Worm (Caenorhabditis elegans) whole organism, L1 larva: ENCODE data around the gene dsl-1.

Source experiments
- C34B4.2 ChIP-seq: sonication (generic microtip); optimal IDR thresholded peaks from 2 replicates; lab custom pipeline; 2017; ENCODE audit warnings: mild to moderate bottlenecking, missing genetic modification characterization, missing compliant biosample characterization
- ama-1 ChIP-seq: fragments of 150-350 bp; optimal IDR thresholded peaks from 2 replicates; lab custom pipeline; 2014
- ceh-8 ChIP-seq: fragments of 200-800 bp; sonication (Bioruptor generic); optimal IDR thresholded peaks from 2 replicates; lab custom pipeline; 2018; ENCODE audit warnings: mild to moderate bottlenecking, missing genetic modification characterization, moderate library complexity, missing compliant biosample characterization
- ceh-82 ChIP-seq, 3 experiments: fragments of 150-350 bp in 1 of 3; sonication (generic microtip) in 2 of 3; optimal IDR thresholded peaks; 2 replicates each; lab custom pipeline; 2014 to 2017; ENCODE audit warnings: missing biosample characterization in 3 of 3, missing genetic modification characterization in 3 of 3
- ceh-90 ChIP-seq: sonication (generic microtip); optimal IDR thresholded peaks from 2 replicates; lab custom pipeline; 2016; ENCODE audit warnings: missing genetic modification characterization, missing compliant biosample characterization
- ces-1 ChIP-seq: fragments of 150-350 bp; optimal IDR thresholded peaks from 2 replicates; lab custom pipeline; 2014; ENCODE audit warnings: missing biosample characterization, missing genetic modification reagents, missing genetic modification characterization
- efl-1 ChIP-seq, 4 experiments: fragments of 150-350 bp; optimal IDR thresholded peaks in 3 of 4; peaks in 1 of 4; 1 replicate in 1 of 4; 2 replicates in 3 of 4; lab custom pipeline; 2014; ENCODE audit warnings: missing biosample characterization in 2 of 4, missing genetic modification characterization in 2 of 4, missing genetic modification reagents in 2 of 4
- efl-3 ChIP-seq: fragments of 200-800 bp; sonication (Bioruptor generic); optimal IDR thresholded peaks from 2 replicates; lab custom pipeline; 2018; ENCODE audit warnings: mild to moderate bottlenecking, missing genetic modification characterization, missing compliant biosample characterization
- egl-13 ChIP-seq: sonication (generic microtip); optimal IDR thresholded peaks from 2 replicates; lab custom pipeline; 2016; ENCODE audit warnings: missing genotype, missing genetic modification reagents, missing genetic modification characterization, missing compliant biosample characterization
- egl-27 ChIP-seq, 2 experiments: fragments of 150-350 bp in 1 of 2; sonication (generic microtip); optimal IDR thresholded peaks; 3 replicates each; lab custom pipeline; 2017 to 2018; ENCODE audit warnings: missing biosample characterization in 2 of 2, missing genetic modification characterization in 2 of 2, missing genetic modification reagents in 2 of 2
- elt-2 ChIP-seq: sonication (generic microtip); optimal IDR thresholded peaks from 2 replicates; lab custom pipeline; 2016; ENCODE audit warnings: missing genetic modification characterization, mild to moderate bottlenecking, inconsistent platforms, missing compliant biosample characterization, missing genetic modification reagents
- fkh-4 ChIP-seq: sonication (generic microtip); optimal IDR thresholded peaks from 2 replicates; lab custom pipeline; 2016; ENCODE audit warnings: missing compliant biosample characterization, missing genetic modification characterization, borderline replicate concordance
- jun-1 ChIP-seq: fragments of 150-350 bp; optimal IDR thresholded peaks from 2 replicates; lab custom pipeline; 2014; ENCODE audit warnings: missing biosample characterization, missing genetic modification reagents, missing genetic modification characterization
- lin-39 ChIP-seq: fragments of 150-350 bp; optimal IDR thresholded peaks from 2 replicates; lab custom pipeline; 2014; ENCODE audit warnings: missing biosample characterization, missing genetic modification reagents, missing genetic modification characterization
- mdl-1 ChIP-seq, 2 experiments: fragments of 150-350 bp; optimal IDR thresholded peaks; 2 replicates each; lab custom pipeline; 2014 to 2017; ENCODE audit warnings: missing biosample characterization in 2 of 2, missing genetic modification characterization in 2 of 2, inconsistent platforms in 1 of 2
- nhr-237 ChIP-seq: fragments of 150-350 bp; optimal IDR thresholded peaks from 2 replicates; lab custom pipeline; 2014; ENCODE audit warnings: missing biosample characterization, missing genetic modification characterization
- nhr-28 ChIP-seq: fragments of 150-350 bp; optimal IDR thresholded peaks from 2 replicates; lab custom pipeline; 2014; ENCODE audit warnings: missing biosample characterization, missing genetic modification characterization
- nhr-71 ChIP-seq: sonication (generic microtip); optimal IDR thresholded peaks from 2 replicates; lab custom pipeline; 2016; ENCODE audit warnings: mild to moderate bottlenecking, missing genetic modification characterization, moderate library complexity, missing compliant biosample characterization
- nhr-77 ChIP-seq: fragments of 150-350 bp; optimal IDR thresholded peaks from 2 replicates; lab custom pipeline; 2014; ENCODE audit warnings: missing biosample characterization, missing genetic modification characterization
- pag-3 ChIP-seq: sonication (generic microtip); optimal IDR thresholded peaks from 2 replicates; lab custom pipeline; 2017; ENCODE audit warnings: missing genetic modification characterization, mild to moderate bottlenecking, missing compliant biosample characterization, antibody characterized with exemption, borderline replicate concordance; ENCODE audit not compliant: insufficient read depth
- pqm-1 ChIP-seq: sonication (generic microtip); optimal IDR thresholded peaks from 3 replicates; lab custom pipeline; 2017; ENCODE audit warnings: missing biosample characterization, missing genetic modification characterization
- snu-23 ChIP-seq: sonication (generic microtip); optimal IDR thresholded peaks from 2 replicates; lab custom pipeline; 2016; ENCODE audit warnings: missing genetic modification characterization, missing compliant biosample characterization
- sox-4 ChIP-seq: sonication (generic microtip); optimal IDR thresholded peaks from 2 replicates; lab custom pipeline; 2016; ENCODE audit warnings: missing genetic modification characterization, missing compliant biosample characterization
- swsn-7 ChIP-seq: sonication (generic microtip); optimal IDR thresholded peaks from 2 replicates; lab custom pipeline; 2016; ENCODE audit warnings: missing genetic modification characterization, missing compliant biosample characterization
- unc-130 ChIP-seq: fragments of 150-350 bp; optimal IDR thresholded peaks from 2 replicates; lab custom pipeline; 2017; ENCODE audit warnings: missing biosample characterization, missing genetic modification characterization, inconsistent platforms

dsl-1 gene

DNA sequence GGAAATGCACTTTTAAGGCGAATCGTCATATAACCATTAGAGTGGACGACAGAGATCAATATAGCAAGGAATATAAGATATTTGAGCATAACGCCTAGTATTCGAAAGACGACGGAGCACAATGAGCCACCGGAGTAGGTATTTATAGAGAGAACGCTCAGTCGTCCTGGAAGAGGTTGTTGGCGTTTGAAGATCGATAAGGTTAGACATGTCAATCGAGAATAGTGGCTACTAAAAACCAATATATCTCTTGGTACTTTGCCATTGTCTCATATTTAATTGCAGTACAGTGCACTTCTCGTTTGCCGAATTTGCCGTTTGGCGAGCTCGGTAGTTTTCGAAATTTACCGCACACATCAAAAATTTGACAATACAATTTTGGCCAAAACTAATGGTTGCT, at the start of gene dsl-1:
TSS of gene dsl-1 (minus strand) at position 101 of the 400 bp plus-strand sequence.
- TF ChIP-seq sox-4 (tag; lab: Kevin White, UChicago): no peak
- no peak for TF ChIP-seq nhr-71 (tag; lab: Kevin White, UChicago)
- TF ChIP-seq lin-39 (tag; lab: Kevin White, UChicago): no peak
- TF ChIP-seq fkh-4: no peak
- TF ChIP-seq ces-1: no peak
- TF ChIP-seq C34B4.2 (tag; lab: Kevin White, UChicago): no peak
- TF ChIP-seq efl-3 (GFP tag; lab: Kevin White, UChicago): no peak
- TF ChIP-seq ceh-82 (tag; optimal IDR thresholded peaks at IDR 0.05; lab: Kevin White, UChicago): no peak

ce11 chrIV:1256723-1257122, 48.8 kb upstream of the dsl-1 start, which contains the start of gene clec-168:
Gene clec-168 (plus strand): TSS chrIV:1256969.
- TF ChIP-seq egl-13 (tag; lab: Kevin White, UChicago): no peak
- peak; percentile 78 for TF ChIP-seq elt-2 (tag; lab: Kevin White, UChicago)
- peak; percentile 11 for TF ChIP-seq jun-1 (tag; lab: Kevin White, UChicago)

DNA sequence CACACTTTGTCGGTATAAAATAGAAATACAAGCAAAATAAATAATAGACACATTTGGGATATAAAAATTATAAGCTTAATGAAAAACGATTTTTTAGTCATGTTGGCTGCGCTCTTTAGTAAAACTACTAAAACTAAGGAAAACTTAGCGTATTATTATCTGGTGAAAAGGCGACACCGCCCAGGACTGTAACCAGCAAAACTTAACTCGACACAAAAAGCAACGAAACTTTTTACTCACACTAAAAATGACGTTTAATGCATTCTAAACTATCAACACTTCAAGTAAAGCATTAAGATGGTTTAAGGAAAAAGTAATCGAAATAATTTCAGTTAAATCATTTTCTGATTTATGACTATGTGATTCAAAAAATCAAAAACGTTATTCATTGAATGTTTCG, 47.8 kb upstream of the dsl-1 start, which contains the start of gene clec-167:
TSS of gene clec-167 (minus strand) at position 101 of the 400 bp plus-strand sequence.
- TF ChIP-seq nhr-28 (tag; lab: Kevin White, UChicago): no peak
- no peak for TF ChIP-seq unc-130 (tag; lab: Kevin White, UChicago)
- no peak for TF ChIP-seq ama-1 (lab: Kevin White, UChicago)
- no peak for TF ChIP-seq snu-23 (GFP tag; lab: Kevin White, UChicago)
- TF ChIP-seq C34B4.2 (tag; lab: Kevin White, UChicago): no peak
- no peak for TF ChIP-seq ceh-8 (GFP tag; lab: Kevin White, UChicago)
- no peak for TF ChIP-seq swsn-7 (tag; lab: Kevin White, UChicago)
- TF ChIP-seq nhr-237: no peak
- no peak for TF ChIP-seq nhr-77 (tag; lab: Kevin White, UChicago)
- TF ChIP-seq egl-27 (tag; optimal IDR thresholded peaks at IDR 0.05; lab: Kevin White, UChicago): no peak
- no peak for TF ChIP-seq pag-3
- no peak for TF ChIP-seq pqm-1 (tag; lab: Kevin White, UChicago)

ce11 chrIV:1251242-1251911, 43.5 kb upstream of the dsl-1 start, which contains the start of the genes clec-166 and F38A1.6:
Gene clec-166 (minus strand): TSS chrIV:1251342.
Gene F38A1.6 (plus strand): TSS chrIV:1251861.
- TF ChIP-seq ceh-90 (no peak), nhr-28 (tag; lab: Kevin White, UChicago) (no peak), efl-1 (optimal IDR thresholded peaks at IDR 0.05; lab: Kevin White, UChicago) (no peak), efl-1 (GFP tag; optimal IDR thresholded peaks at IDR 0.05 in 1 of 2; lab: Kevin White, UChicago) (peak in 1 of 2 experiments; percentile 75), swsn-7 (tag; lab: Kevin White, UChicago) (no peak)

DNA sequence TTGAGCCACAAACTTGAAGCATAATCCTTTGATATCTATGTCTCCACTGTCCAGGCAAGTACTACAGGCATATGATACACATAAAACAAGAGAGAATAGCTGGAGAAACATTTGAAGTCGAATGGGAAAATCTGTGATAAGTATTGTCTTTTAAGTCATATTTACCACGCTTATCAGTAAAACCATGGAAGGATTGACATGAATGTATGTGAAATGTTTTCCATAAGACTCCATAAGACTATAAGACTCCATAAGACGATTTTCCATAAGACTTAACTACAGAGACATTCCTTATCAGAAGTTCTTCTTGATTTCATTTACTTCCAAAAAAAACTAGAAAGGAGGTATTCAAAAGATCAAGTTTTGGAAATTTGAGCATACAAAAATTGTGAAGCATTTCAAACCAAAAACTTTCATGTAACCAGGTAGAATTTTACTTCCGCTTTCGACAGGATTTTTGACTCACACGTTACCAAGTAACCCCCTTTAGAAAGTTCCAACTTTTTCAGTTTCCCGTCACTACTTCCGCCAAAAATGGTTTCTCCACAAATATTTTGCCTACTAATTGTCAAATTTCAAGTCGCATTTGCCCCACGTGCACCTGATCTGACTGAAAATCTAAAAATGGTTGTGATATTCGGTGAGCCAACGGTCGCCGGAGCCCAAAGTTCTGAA, 39.0 kb upstream of the dsl-1 start, which contains the start of the genes clec-165 and F38A1.11:
TSS of gene clec-165 (minus strand) at position 125 of the 675 bp plus-strand sequence.
TSS of gene F38A1.11 (plus strand) at position 625 of the 675 bp plus-strand sequence.
- TF ChIP-seq mdl-1 (tag; optimal IDR thresholded peaks at IDR 0.05; lab: Kevin White, UChicago) (no peak), elt-2 (tag; lab: Kevin White, UChicago) (peak; percentile 84)

DNA sequence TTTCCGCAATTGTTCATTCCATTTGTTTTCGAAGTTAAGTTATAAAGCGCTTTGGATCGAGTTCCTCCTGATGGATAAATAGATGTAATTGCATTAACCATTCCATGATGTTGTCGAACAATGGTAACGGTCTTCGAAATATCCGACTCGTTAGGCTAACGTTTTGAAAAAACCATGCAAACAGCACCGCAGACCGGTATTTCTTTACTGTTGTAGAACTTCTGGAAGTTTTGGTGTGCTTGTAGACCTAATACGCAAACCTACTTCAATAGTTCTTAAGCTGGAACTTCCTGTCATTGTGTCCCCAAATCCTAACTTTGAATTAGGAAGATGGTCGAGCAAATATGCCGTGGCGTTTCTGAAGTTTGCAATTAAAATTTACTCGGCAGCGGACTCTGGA, 37.4 kb upstream of the dsl-1 start, which contains the start of gene F38A1.9:
TSS of gene F38A1.9 (minus strand) at position 101 of the 400 bp plus-strand sequence.
- TF ChIP-seq efl-1 (optimal IDR thresholded peaks at IDR 0.05; lab: Kevin White, UChicago) (no peak), efl-1 (GFP tag; optimal IDR thresholded peaks at IDR 0.05 in 1 of 2; lab: Kevin White, UChicago) (peak in 1 of 2 experiments; percentile 65), pqm-1 (tag; lab: Kevin White, UChicago) (no peak)
- TF ChIP-seq, all 84 proteins: peak for 1
